Worm (Caenorhabditis elegans): ENCODE measurements around the gene F08F8.9.

- no peak for TF ChIP-seq flt-1 (GFP tag; IDR thresholded peaks at IDR 0.05)
- TF ChIP-seq cog-1 (tag; optimal IDR thresholded peaks at IDR 0.05), result no peak
- no peak for TF ChIP-seq ztf-23 (GFP tag; IDR thresholded peaks at IDR 0.05)
- TF ChIP-seq ztf-29 (GFP tag; IDR thresholded peaks at IDR 0.05), result no peak
- TF ChIP-seq klf-2 (GFP tag; conservative IDR thresholded peaks at IDR 0.05), result no peak
- TF ChIP-seq ref-1 (GFP tag; conservative IDR thresholded peaks at IDR 0.05), result no peak
- no peak for TF ChIP-seq tab-1 (GFP tag; IDR thresholded peaks at IDR 0.05)
These were observed 20.1 kb upstream of the F08F8.9 start for ce11 chrIII:7373802-7374435.

All from whole organism, midembryonic.